Fruit fly (Drosophila melanogaster) whole organism, prepupa: ENCODE results near the gene Pfdn1.

Experiments
- Blimp-1 ChIP-seq: fragments of 200-800 bp; sonication (Bioruptor generic); optimal IDR thresholded peaks from 3 replicates; lab custom pipeline; 2017; ENCODE audit warnings: missing biosample characterization, missing genetic modification characterization, mild to moderate bottlenecking, moderate library complexity, missing genetic modification reagents
- CG10631 ChIP-seq: fragments of 200-800 bp; sonication (Bioruptor generic); optimal IDR thresholded peaks from 2 replicates; lab custom pipeline; 2016; ENCODE audit warnings: missing biosample characterization, missing genetic modification characterization
- CG10669 ChIP-seq: fragments of 200-800 bp; sonication (Bioruptor generic); optimal IDR thresholded peaks from 3 replicates; lab custom pipeline; 2018; ENCODE audit warnings: missing biosample characterization, mild to moderate bottlenecking, missing genetic modification characterization, moderate library complexity
- CG11762 ChIP-seq: fragments of 200-800 bp; sonication (Bioruptor generic); optimal IDR thresholded peaks from 3 replicates; lab custom pipeline; 2016; ENCODE audit warnings: missing biosample characterization, missing genetic modification characterization; ENCODE audit not compliant: insufficient read depth
- CG15336 ChIP-seq: fragments of 200-800 bp; sonication (Bioruptor generic); IDR thresholded peaks from 2 replicates; pipeline ENCODE4 v1.3.6; 2022; ENCODE audit warnings: missing biosample characterization, missing genetic modification characterization
- CG1621 ChIP-seq: fragments of 200-800 bp; sonication (Bioruptor generic); optimal IDR thresholded peaks from 3 replicates; lab custom pipeline; 2018; ENCODE audit warnings: missing biosample characterization, mild to moderate bottlenecking, missing genetic modification characterization
- CG16779 ChIP-seq: fragments of 200-800 bp; sonication (Bioruptor generic); optimal IDR thresholded peaks from 3 replicates; lab custom pipeline; 2017; ENCODE audit warnings: missing biosample characterization, mild to moderate bottlenecking, missing genetic modification characterization
- CG31627 ChIP-seq: fragments of 200-800 bp; sonication (Bioruptor generic); optimal IDR thresholded peaks from 3 replicates; lab custom pipeline; 2016; ENCODE audit warnings: missing biosample characterization, missing genetic modification characterization
- CG32006 ChIP-seq: fragments of 200-800 bp; sonication (Bioruptor generic); optimal IDR thresholded peaks from 3 replicates; lab custom pipeline; 2017; ENCODE audit warnings: missing biosample characterization, mild to moderate bottlenecking, missing genetic modification characterization
- CG34406 ChIP-seq: fragments of 200-800 bp; sonication (Bioruptor generic); optimal IDR thresholded peaks from 3 replicates; lab custom pipeline; 2016; ENCODE audit warnings: missing biosample characterization, missing genetic modification characterization
- CG4318 ChIP-seq: fragments of 200-800 bp; sonication (Bioruptor generic); optimal IDR thresholded peaks from 3 replicates; lab custom pipeline; 2017; ENCODE audit warnings: missing biosample characterization, mild to moderate bottlenecking, missing genetic modification characterization
- CG6163 ChIP-seq: fragments of 200-800 bp; sonication (Bioruptor generic); IDR thresholded peaks from 3 replicates; pipeline ENCODE4 v1.3.6; 2022; ENCODE audit warnings: missing biosample characterization, missing genetic modification characterization
- CG6854 ChIP-seq: fragments of 200-800 bp; sonication (Bioruptor generic); optimal IDR thresholded peaks from 2 replicates; lab custom pipeline; 2017; ENCODE audit warnings: missing biosample characterization, mild to moderate bottlenecking, missing genetic modification characterization
- CG8119 ChIP-seq: fragments of 200-800 bp; sonication (Bioruptor generic); IDR thresholded peaks from 3 replicates; pipeline ENCODE4 v1.3.6; 2022; ENCODE audit warnings: missing biosample characterization, missing genetic modification characterization
- CG8319 ChIP-seq: fragments of 200-800 bp; sonication (Bioruptor generic); optimal IDR thresholded peaks from 3 replicates; lab custom pipeline; 2016; ENCODE audit warnings: missing biosample characterization, missing genetic modification characterization
- CG8632 ChIP-seq: fragments of 200-800 bp; sonication (Bioruptor generic); optimal IDR thresholded peaks from 3 replicates; lab custom pipeline; 2016; ENCODE audit warnings: missing biosample characterization, missing genetic modification characterization
- Eip75B ChIP-seq: fragments of 200-800 bp; sonication (Bioruptor generic); optimal IDR thresholded peaks from 3 replicates; lab custom pipeline; 2016; ENCODE audit warnings: missing biosample characterization, missing genetic modification characterization
- Eip78C ChIP-seq: fragments of 200-800 bp; sonication (Bioruptor generic); peaks from one replicate; lab custom pipeline; 2016; ENCODE audit warnings: missing biosample characterization, missing genetic modification characterization
- Ets21C ChIP-seq: fragments of 200-800 bp; sonication (Bioruptor generic); optimal IDR thresholded peaks from 3 replicates; lab custom pipeline; 2016; ENCODE audit warnings: missing biosample characterization, missing genetic modification characterization
- Gug ChIP-seq: fragments of 200-800 bp; sonication (Bioruptor generic); IDR thresholded peaks from 2 replicates; pipeline ENCODE4 v1.3.6; 2022; ENCODE audit warnings: missing biosample characterization, missing genetic modification characterization
- Hr4 ChIP-seq: fragments of 200-800 bp; sonication (Bioruptor generic); optimal IDR thresholded peaks from 3 replicates; lab custom pipeline; 2016; ENCODE audit warnings: missing biosample characterization, missing genetic modification characterization
- Lpt ChIP-seq: fragments of 200-800 bp; sonication (Bioruptor generic); optimal IDR thresholded peaks from 3 replicates; lab custom pipeline; 2016; ENCODE audit warnings: missing biosample characterization, missing genetic modification characterization
- Met ChIP-seq: fragments of 200-800 bp; sonication (Bioruptor generic); optimal IDR thresholded peaks from 3 replicates; lab custom pipeline; 2016; ENCODE audit warnings: missing biosample characterization, missing genetic modification characterization
- Smox ChIP-seq: fragments of 200-800 bp; sonication (Bioruptor generic); optimal IDR thresholded peaks from 3 replicates; lab custom pipeline; 2016; ENCODE audit warnings: missing biosample characterization, missing genetic modification characterization
- Sox102F ChIP-seq: fragments of 200-800 bp; sonication (Bioruptor generic); optimal IDR thresholded peaks from 2 replicates; lab custom pipeline; 2016; ENCODE audit warnings: missing biosample characterization, mild to moderate bottlenecking, missing genetic modification characterization
- Sox14 ChIP-seq: fragments of 200-800 bp; sonication (Bioruptor generic); optimal IDR thresholded peaks from 3 replicates; lab custom pipeline; 2016; ENCODE audit warnings: missing biosample characterization, missing genetic modification characterization
- achi ChIP-seq: fragments of 200-800 bp; sonication (Bioruptor generic); optimal IDR thresholded peaks from 3 replicates; lab custom pipeline; 2016; ENCODE audit warnings: missing biosample characterization, missing genetic modification characterization
- cyc ChIP-seq: fragments of 200-800 bp; sonication (Bioruptor generic); optimal IDR thresholded peaks from 3 replicates; lab custom pipeline; 2016; ENCODE audit warnings: missing biosample characterization, missing genetic modification characterization
- dsx ChIP-seq: fragments of 200-800 bp; optimal IDR thresholded peaks from 3 replicates; lab custom pipeline; 2019; ENCODE audit warnings: missing biosample characterization, mild to moderate bottlenecking, missing genetic modification characterization, moderate library complexity; ENCODE audit not compliant: poor library complexity, severe bottlenecking
- eg ChIP-seq: fragments of 200-800 bp; sonication (Bioruptor generic); IDR thresholded peaks from 3 replicates; pipeline ENCODE4 v1.3.6; 2022; ENCODE audit warnings: missing biosample characterization, missing genetic modification characterization
- esn ChIP-seq: fragments of 200-800 bp; sonication (Bioruptor generic); optimal IDR thresholded peaks from 2 replicates; lab custom pipeline; 2016; ENCODE audit warnings: missing biosample characterization, mild to moderate bottlenecking, missing genetic modification characterization, moderate library complexity
- fkh ChIP-seq: fragments of 200-800 bp; sonication (Bioruptor generic); optimal IDR thresholded peaks from 3 replicates; lab custom pipeline; 2017; ENCODE audit warnings: missing biosample characterization, mild to moderate bottlenecking, missing genetic modification characterization, moderate library complexity
- lz ChIP-seq: fragments of 200-800 bp; sonication (Bioruptor generic); optimal IDR thresholded peaks from 3 replicates; lab custom pipeline; 2016; ENCODE audit warnings: missing biosample characterization, missing genetic modification characterization
- net ChIP-seq: fragments of 200-800 bp; sonication (Bioruptor generic); optimal IDR thresholded peaks from 3 replicates; lab custom pipeline; 2016; ENCODE audit warnings: missing biosample characterization, missing genetic modification characterization
- salr ChIP-seq, 2 experiments: fragments of 200-800 bp; sonication (Bioruptor generic); optimal IDR thresholded peaks; 3 replicates each; lab custom pipeline; 2016 to 2018; ENCODE audit warnings: missing biosample characterization in 2 of 2, missing genetic modification characterization in 2 of 2, mild to moderate bottlenecking in 1 of 2
- svp ChIP-seq: fragments of 200-800 bp; sonication (Bioruptor generic); peaks from one replicate; lab custom pipeline; 2016; ENCODE audit warnings: missing biosample characterization, missing genetic modification characterization
- topi ChIP-seq: fragments of 200-800 bp; sonication (Bioruptor generic); optimal IDR thresholded peaks from 3 replicates; lab custom pipeline; 2016; ENCODE audit warnings: missing biosample characterization, missing genetic modification characterization
- vri ChIP-seq: fragments of 200-800 bp; sonication (Bioruptor generic); optimal IDR thresholded peaks from 3 replicates; lab custom pipeline; 2016; ENCODE audit warnings: missing biosample characterization, mild to moderate bottlenecking, missing genetic modification characterization

Pfdn1 gene

DNA sequence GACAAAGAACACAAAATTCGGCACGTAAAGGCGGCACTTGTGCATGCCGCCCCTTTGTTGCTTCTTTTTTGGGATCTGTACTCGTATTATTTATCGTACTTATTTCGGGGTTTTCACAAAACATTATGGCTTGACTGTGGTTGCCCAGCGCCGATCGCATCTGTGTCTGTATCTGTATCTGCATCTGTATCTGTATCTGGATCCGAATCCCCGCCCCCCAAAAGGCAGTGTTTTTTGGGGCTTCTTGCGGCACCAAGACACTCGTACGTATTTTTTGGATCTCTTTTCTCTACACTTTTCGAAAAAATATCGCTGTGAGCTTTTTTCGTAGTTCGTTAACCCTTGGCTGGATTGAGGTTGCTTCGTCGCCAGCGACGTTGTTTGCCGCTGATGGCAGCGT, 18.8 kb downstream of the Pfdn1 start:
- TF ChIP-seq Met (GFP tag; lab: Kevin White, UChicago) = no peak
- no peak for TF ChIP-seq Blimp-1 (GFP tag; lab: Kevin White, UChicago)
- no peak for TF ChIP-seq cyc (GFP tag; lab: Kevin White, UChicago)
- no peak for TF ChIP-seq Eip75B
- TF ChIP-seq CG4318 = no peak
- no peak for TF ChIP-seq lz (GFP tag; lab: Kevin White, UChicago)
- no peak for TF ChIP-seq CG10669 (GFP tag; lab: Kevin White, UChicago)
- TF ChIP-seq Sox14 (GFP tag; lab: Kevin White, UChicago) = no peak
- no peak for TF ChIP-seq achi
- TF ChIP-seq CG10631 = no peak
- no peak for TF ChIP-seq fkh (GFP tag; lab: Kevin White, UChicago)
- TF ChIP-seq CG6854 (GFP tag; lab: Kevin White, UChicago) = no peak

DNA sequence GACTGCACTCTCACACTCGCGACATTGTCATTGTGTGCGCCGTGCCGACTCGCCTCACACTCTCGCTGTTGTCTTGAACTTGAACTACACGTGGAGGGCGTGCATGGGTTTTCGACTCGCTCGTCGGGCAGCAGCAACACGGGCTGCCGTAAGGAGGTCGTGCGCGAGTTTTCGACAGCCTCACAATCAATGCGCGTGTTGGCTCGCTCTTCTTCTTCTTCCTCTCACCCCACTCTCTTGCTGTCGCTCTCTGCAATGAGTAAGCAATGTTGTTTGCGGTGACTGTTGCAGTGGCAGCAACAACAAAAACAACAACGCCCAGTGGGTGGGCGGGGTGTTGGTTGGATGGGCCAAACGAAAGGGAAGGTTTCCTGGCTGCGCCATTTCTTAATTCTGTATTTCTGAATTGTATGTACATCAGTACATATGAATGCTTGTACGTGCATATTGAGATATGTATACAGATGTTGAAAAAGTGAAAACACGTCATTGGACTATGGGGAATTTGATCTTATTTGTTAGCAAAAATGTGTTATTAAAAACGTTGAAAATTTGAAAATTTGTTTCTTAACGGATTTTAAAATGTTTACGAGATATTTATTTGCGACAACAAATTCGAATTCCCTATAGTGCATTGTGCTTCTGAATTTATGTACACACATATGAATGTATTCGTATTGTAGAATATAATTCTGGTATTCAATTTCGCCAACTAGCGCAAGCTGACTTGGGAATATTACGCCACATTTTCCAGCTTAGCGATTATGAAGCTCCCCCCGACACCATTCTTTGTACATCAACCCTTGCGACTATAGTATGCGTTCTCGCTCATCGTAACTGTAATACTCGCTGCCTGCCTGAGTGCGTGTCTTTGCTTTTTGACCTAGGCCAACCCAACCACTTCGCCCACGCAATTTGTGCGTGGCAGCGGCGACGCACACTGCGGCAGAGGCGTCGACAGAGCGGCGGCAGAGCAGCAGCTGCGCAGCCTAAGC, 19.8 kb downstream of the Pfdn1 start:
- peak; percentile 17 for TF ChIP-seq topi (GFP tag; lab: Kevin White, UChicago)
- peak; percentile 77 for TF ChIP-seq Sox14 (GFP tag; lab: Kevin White, UChicago)
- TF ChIP-seq CG8319 = no peak
- TF ChIP-seq vri (GFP tag; lab: Kevin White, UChicago) = peak; percentile 72
- no peak for TF ChIP-seq CG10669 (GFP tag; lab: Kevin White, UChicago)
- TF ChIP-seq CG11762 (GFP tag; lab: Kevin White, UChicago) = no peak
- peak; percentile 53 for TF ChIP-seq Gug
- TF ChIP-seq CG34406 (GFP tag; lab: Kevin White, UChicago) = no peak
- peak; percentile 14 for TF ChIP-seq net (GFP tag; lab: Kevin White, UChicago)
- peak; percentile 32 for TF ChIP-seq esn (GFP tag; lab: Kevin White, UChicago)
- no peak for TF ChIP-seq Smox (GFP tag; lab: Kevin White, UChicago)
- TF ChIP-seq eg = peak; percentile 56; the same call in 2 of the 3 replicates
- peak; percentile 70 for TF ChIP-seq CG6163 (GFP tag; lab: Robert Waterston, UW)
- TF ChIP-seq Hr4 (GFP tag; lab: Kevin White, UChicago) = no peak
- no peak for TF ChIP-seq CG32006
- TF ChIP-seq fkh (GFP tag; lab: Kevin White, UChicago) = peak; percentile 95
- TF ChIP-seq dsx (GFP tag; lab: Kevin White, UChicago) = peak; percentile 80
- TF ChIP-seq Blimp-1 (GFP tag; lab: Kevin White, UChicago) = peak; percentile 99
- TF ChIP-seq CG31627 (GFP tag; lab: Kevin White, UChicago) = peak; percentile 23
- TF ChIP-seq Lpt (GFP tag; lab: Kevin White, UChicago) = peak; percentile 21
- peak; percentile 66 for TF ChIP-seq CG16779 (tag; lab: Kevin White, UChicago)
- TF ChIP-seq CG15336 = no peak
- peak; percentile 93 for TF ChIP-seq Eip75B
- no peak for TF ChIP-seq CG8632
- peak; percentile 100 for TF ChIP-seq Met (GFP tag; lab: Kevin White, UChicago)
- TF ChIP-seq CG8119 (GFP tag; lab: Robert Waterston, UW) = 0 out of 3 replicates have a peak, but pooled peaks have one; percentile 15
- peak; percentile 23 for TF ChIP-seq Sox102F
- no peak for TF ChIP-seq cyc (GFP tag; lab: Kevin White, UChicago)
- no peak for TF ChIP-seq achi
- peak in 1 of 2 experiments; percentile 35 for TF ChIP-seq salr (GFP tag; optimal IDR thresholded peaks at IDR 0.05; lab: Kevin White, UChicago)
- TF ChIP-seq CG6854 (GFP tag; lab: Kevin White, UChicago) = peak; percentile 72
- TF ChIP-seq Eip78C = peak; percentile 98
- no peak for TF ChIP-seq Ets21C
- TF ChIP-seq CG1621 (tag; lab: Kevin White, UChicago) = peak; percentile 53
- TF ChIP-seq svp = peak; percentile 97
- TF ChIP-seq, all 60 proteins: peak for 23
